ENCODE assay signal across 1 fruit fly cellular context in genomic region chr2L:2958858-2959257, dm6.
TF ChIP-seq lines count a peak whose summit lies in the region.

No protein-coding gene starts in this region.

TF ChIP-seq in whole organism, embryonic, 481 proteins besides CTCF, POLR2A, EP300 and RAD21 (continued from another document):
- TF ChIP-seq Fer1 (GFP tag; optimal IDR thresholded peaks at IDR 0.05; lab: Kevin White, UChicago) (no peak), Vsx1 (GFP tag; optimal IDR thresholded peaks at IDR 0.05; lab: Kevin White, UChicago) (no peak), CG34422 (GFP tag; IDR thresholded peaks at IDR 0.05; lab: Robert Waterston, UW) (no peak), dimm (GFP tag; IDR thresholded peaks at IDR 0.05; lab: Robert Waterston, UW) (no peak), CG1024 (GFP tag; IDR thresholded peaks at IDR 0.05; lab: Robert Waterston, UW) (no peak), Rx (GFP tag; IDR thresholded peaks at IDR 0.05; lab: Robert Waterston, UW) (no peak), CG12942 (GFP tag; optimal IDR thresholded peaks at IDR 0.05; lab: Kevin White, UChicago) (no peak), CG13287 (GFP tag; IDR thresholded peaks at IDR 0.05; lab: Robert Waterston, UW; ENCODE audit: partially characterized antibody) (no peak), Ssrp (tag; optimal IDR thresholded peaks at IDR 0.05; lab: Kevin White, UChicago) (no peak), CG5245 (GFP tag; optimal IDR thresholded peaks at IDR 0.05; lab: Kevin White, UChicago) (no peak), Sry-β (GFP tag; optimal IDR thresholded peaks at IDR 0.05; lab: Kevin White, UChicago) (no peak), CG1233 (GFP tag; optimal IDR thresholded peaks at IDR 0.05; lab: Kevin White, UChicago) (no peak), CG4730 (GFP tag; IDR thresholded peaks at IDR 0.05; lab: Robert Waterston, UW) (no peak), esg (GFP tag; conservative IDR thresholded peaks at IDR 0.05; lab: Robert Waterston, UW) (no peak), cad (GFP tag; optimal IDR thresholded peaks at IDR 0.05; lab: Kevin White, UChicago) (no peak), CG12769 (tag; optimal IDR thresholded peaks at IDR 0.05; lab: Kevin White, UChicago) (peak; percentile 76), CG8089 (GFP tag; optimal IDR thresholded peaks at IDR 0.05; lab: Kevin White, UChicago) (no peak), Mrtf (GFP tag; IDR thresholded peaks at IDR 0.05; lab: Robert Waterston, UW) (no peak), fd3F (GFP tag; optimal IDR thresholded peaks at IDR 0.05; lab: Kevin White, UChicago) (no peak), scrt (GFP tag; optimal IDR thresholded peaks at IDR 0.05; lab: Kevin White, UChicago) (no peak), CG7271 (tag; optimal IDR thresholded peaks at IDR 0.05; lab: Kevin White, UChicago) (no peak), psq (GFP tag; optimal IDR thresholded peaks at IDR 0.05; lab: Kevin White, UChicago) (no peak)
